Fruit fly (Drosophila melanogaster) whole organism, embryonic: Measurements from ENCODE around the gene CG8870.

Source experiments
- CG12744 ChIP-seq: fragments of 200-800 bp; sonication (Bioruptor generic); optimal IDR thresholded peaks from 2 replicates; lab custom pipeline; 2016; ENCODE audit warnings: missing biosample characterization, missing genetic modification characterization
- CG4820 ChIP-seq: fragments of 200-800 bp; sonication (Bioruptor generic); optimal IDR thresholded peaks from 3 replicates; lab custom pipeline; 2016; ENCODE audit warnings: missing biosample characterization, missing genetic modification characterization
- CG9932 ChIP-seq: fragments of 200-800 bp; sonication (Bioruptor generic); IDR thresholded peaks from 2 replicates; pipeline ENCODE4 v1.3.6; 2022; ENCODE audit warnings: missing biosample characterization, missing genetic modification characterization
- cg ChIP-seq: fragments of 200-800 bp; sonication (Bioruptor generic); optimal IDR thresholded peaks from 3 replicates; lab custom pipeline; 2019; ENCODE audit warnings: missing biosample characterization, mild to moderate bottlenecking, missing genetic modification characterization, moderate library complexity
- sima ChIP-seq: fragments of 200-800 bp; sonication (Bioruptor generic); optimal IDR thresholded peaks from 2 replicates; lab custom pipeline; 2016; ENCODE audit warnings: missing biosample characterization, missing genetic modification characterization

DNA sequence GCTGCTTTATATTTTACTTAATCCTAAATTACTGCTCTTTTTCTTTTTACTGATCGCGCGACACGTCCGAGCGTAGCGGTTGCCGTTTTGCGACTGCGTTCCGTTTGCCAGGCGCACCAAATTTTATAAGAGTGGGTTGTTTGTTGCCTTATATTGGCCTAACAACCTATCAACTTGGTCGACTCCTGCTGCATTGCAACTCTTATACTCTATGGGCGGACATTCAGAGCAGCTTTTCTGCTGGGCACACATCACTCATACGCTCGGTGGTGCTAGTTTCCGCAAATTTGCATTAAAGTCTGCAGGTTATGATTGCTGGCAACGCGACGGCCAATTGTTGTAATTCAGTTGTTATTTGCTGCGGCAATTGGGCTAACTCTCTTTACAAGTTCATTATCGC lies 35.5 kb downstream of the CG8870 start, which contains the start of gene yellow-e:
- no peak for TF ChIP-seq sima
- no peak for TF ChIP-seq CG4820 (GFP tag; lab: Kevin White, UChicago)
- TF ChIP-seq CG9932 = no peak
- TF ChIP-seq CG12744 (GFP tag; lab: Kevin White, UChicago) = no peak
- TF ChIP-seq cg (GFP tag; lab: Kevin White, UChicago) = no peak
